Worm (Caenorhabditis elegans) whole organism, L4 larva: ENCODE data around the gene msp-45.

Experiments
- R02D3.7 ChIP-seq: fragments of 150-350 bp; sonication (generic microtip); optimal IDR thresholded peaks from 3 replicates; lab custom pipeline; 2014; ENCODE audit warnings: missing biosample characterization, missing genetic modification characterization
- ama-1 ChIP-seq: fragments of 150-350 bp; optimal IDR thresholded peaks from 2 replicates; lab custom pipeline; 2014; ENCODE audit warnings: inconsistent platforms, mixed read lengths
- ces-1 ChIP-seq: fragments of 150-350 bp; sonication (generic microtip); optimal IDR thresholded peaks from 4 replicates; lab custom pipeline; 2014; ENCODE audit warnings: missing biosample characterization, missing genetic modification reagents, missing genetic modification characterization
- duxl-1 ChIP-seq: sonication (generic microtip); optimal IDR thresholded peaks from 2 replicates; lab custom pipeline; 2016; ENCODE audit warnings: mild to moderate bottlenecking, missing genetic modification characterization, moderate library complexity, missing compliant biosample characterization; ENCODE audit not compliant: poor library complexity
- fos-1 ChIP-seq: fragments of 150-350 bp; optimal IDR thresholded peaks from 2 replicates; lab custom pipeline; 2014; ENCODE audit warnings: missing biosample characterization, missing genetic modification characterization
- jun-1 ChIP-seq: fragments of 150-350 bp; optimal IDR thresholded peaks from 2 replicates; lab custom pipeline; 2014; ENCODE audit warnings: missing biosample characterization, missing genetic modification reagents, missing genetic modification characterization
- set-16 ChIP-seq: fragments of 200-800 bp; sonication (Bioruptor generic); IDR thresholded peaks from 2 replicates; pipeline ENCODE4 v1.3.6; 2022; ENCODE audit warnings: missing genetic modification reagents, missing genetic modification characterization, missing compliant biosample characterization
- skn-1 ChIP-seq: fragments of 150-350 bp; optimal IDR thresholded peaks from 2 replicates; lab custom pipeline; 2014; ENCODE audit warnings: missing biosample characterization, missing genetic modification characterization
- unc-130 ChIP-seq: sonication (generic microtip); optimal IDR thresholded peaks from 2 replicates; lab custom pipeline; 2016; ENCODE audit warnings: missing genetic modification reagents, missing genetic modification characterization, missing compliant biosample characterization
- zag-1 ChIP-seq: fragments of 150-350 bp; optimal IDR thresholded peaks from 2 replicates; lab custom pipeline; 2014; ENCODE audit warnings: missing biosample characterization, missing genetic modification characterization

DNA sequence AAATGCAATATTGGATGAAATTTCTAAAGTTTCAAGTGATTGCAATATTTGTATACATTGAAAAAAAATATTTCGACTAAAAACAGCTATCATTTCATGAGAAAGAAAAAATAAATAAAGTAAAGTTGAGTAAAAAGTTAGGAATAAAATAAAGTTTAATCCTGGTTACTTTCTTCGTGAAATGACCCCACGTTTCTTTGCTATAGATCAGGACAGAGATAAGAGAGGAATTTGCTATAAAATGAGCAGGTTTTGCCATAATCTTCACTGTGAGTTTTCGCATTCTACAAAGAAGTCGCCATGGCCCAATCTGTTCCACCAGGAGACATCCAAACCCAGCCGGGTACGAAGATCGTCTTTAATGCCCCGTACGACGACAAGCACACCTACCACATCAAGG lies 37.2 kb upstream of the msp-45 start, which contains the start of gene msp-49:
- TF ChIP-seq unc-130 (GFP tag; lab: Kevin White, UChicago) (no peak), jun-1 (no peak), ama-1 (lab: Kevin White, UChicago) (no peak), zag-1 (tag; lab: Kevin White, UChicago) (no peak), fos-1 (tag; lab: Kevin White, UChicago) (no peak), R02D3.7 (tag; lab: Kevin White, UChicago) (no peak), skn-1 (no peak), set-16 (GFP tag; lab: Robert Waterston, UW) (no peak), ces-1 (no peak), duxl-1 (tag; lab: Kevin White, UChicago) (no peak)
